Fruit fly (Drosophila melanogaster) whole organism, embryonic: ENCODE results near the gene Sdhaf3.

Experiments
- B-H1 ChIP-seq: fragments of 200-800 bp; sonication (Bioruptor generic); IDR thresholded peaks from 3 replicates; pipeline ENCODE4 v1.3.6; 2022; ENCODE audit warnings: missing biosample characterization, missing genetic modification characterization
- CG10267 ChIP-seq: fragments of 200-800 bp; sonication (Bioruptor generic); optimal IDR thresholded peaks from 2 replicates; lab custom pipeline; 2018; ENCODE audit warnings: missing biosample characterization, mild to moderate bottlenecking, missing genetic modification characterization, moderate library complexity
- CG11398 ChIP-seq: fragments of 200-800 bp; sonication (Bioruptor generic); optimal IDR thresholded peaks from 2 replicates; lab custom pipeline; 2016; ENCODE audit warnings: missing biosample characterization, missing genetic modification characterization
- CG12219 ChIP-seq: fragments of 200-800 bp; sonication (Bioruptor generic); optimal IDR thresholded peaks from 3 replicates; lab custom pipeline; 2018; ENCODE audit warnings: missing biosample characterization, mild to moderate bottlenecking, missing genetic modification characterization
- CG12236 ChIP-seq: fragments of 200-800 bp; sonication (Bioruptor generic); optimal IDR thresholded peaks from 2 replicates; lab custom pipeline; 2016; ENCODE audit warnings: missing biosample characterization, missing genetic modification characterization
- CG12391 ChIP-seq: fragments of 200-800 bp; sonication (Bioruptor generic); optimal IDR thresholded peaks from 3 replicates; lab custom pipeline; 2018; ENCODE audit warnings: missing biosample characterization, mild to moderate bottlenecking, missing genetic modification characterization, moderate library complexity
- CG13296 ChIP-seq: fragments of 200-800 bp; sonication (Bioruptor generic); optimal IDR thresholded peaks from 3 replicates; lab custom pipeline; 2018; ENCODE audit warnings: missing biosample characterization, mild to moderate bottlenecking, missing genetic modification characterization
- CG1602 ChIP-seq: fragments of 200-800 bp; sonication (Bioruptor generic); optimal IDR thresholded peaks from 3 replicates; lab custom pipeline; 2016; ENCODE audit warnings: missing biosample characterization, missing genetic modification characterization
- CG17186 ChIP-seq: fragments of 200-800 bp; sonication (Bioruptor generic); optimal IDR thresholded peaks from 3 replicates; lab custom pipeline; 2017; ENCODE audit warnings: missing biosample characterization, missing genetic modification reagents, missing genetic modification characterization
- CG17802 ChIP-seq: fragments of 200-800 bp; sonication (Bioruptor generic); optimal IDR thresholded peaks from 2 replicates; lab custom pipeline; 2018; ENCODE audit warnings: missing biosample characterization, mild to moderate bottlenecking, missing genetic modification characterization, moderate library complexity
- CG1792 ChIP-seq: fragments of 200-800 bp; sonication (Bioruptor generic); optimal IDR thresholded peaks from 2 replicates; lab custom pipeline; 2016; ENCODE audit warnings: missing biosample characterization, missing genetic modification characterization
- CG18262 ChIP-seq: fragments of 200-800 bp; optimal IDR thresholded peaks from 3 replicates; lab custom pipeline; 2019; ENCODE audit warnings: missing biosample characterization, mild to moderate bottlenecking, missing genetic modification characterization, moderate library complexity
- CG2875 ChIP-seq: fragments of 200-800 bp; sonication (Bioruptor generic); optimal IDR thresholded peaks from 2 replicates; lab custom pipeline; 2017; ENCODE audit warnings: missing biosample characterization, mild to moderate bottlenecking, missing genetic modification characterization, missing genetic modification reagents
- CG30403 ChIP-seq: fragments of 200-800 bp; sonication (Bioruptor generic); optimal IDR thresholded peaks from 3 replicates; lab custom pipeline; 2016; ENCODE audit warnings: missing biosample characterization, missing genetic modification characterization
- CG31441 ChIP-seq: fragments of 200-800 bp; sonication (Bioruptor generic); IDR thresholded peaks from 2 replicates; pipeline ENCODE4 v1.3.6; 2022; ENCODE audit warnings: missing biosample characterization, missing genetic modification characterization
- CG32767 ChIP-seq: fragments of 200-800 bp; sonication (Bioruptor generic); IDR thresholded peaks from 2 replicates; pipeline ENCODE4 v1.3.6; 2022; ENCODE audit warnings: missing biosample characterization, missing genetic modification characterization
- CG3407 ChIP-seq: fragments of 200-800 bp; sonication (Bioruptor generic); optimal IDR thresholded peaks from 2 replicates; lab custom pipeline; 2018; ENCODE audit warnings: missing biosample characterization, mild to moderate bottlenecking, missing genetic modification characterization
- CG34376 ChIP-seq: fragments of 200-800 bp; sonication (Bioruptor generic); optimal IDR thresholded peaks from 2 replicates; lab custom pipeline; 2018; ENCODE audit warnings: missing biosample characterization, mild to moderate bottlenecking, missing genetic modification characterization
- CG4282 ChIP-seq: fragments of 200-800 bp; sonication (Bioruptor generic); optimal IDR thresholded peaks from 2 replicates; lab custom pipeline; 2016; ENCODE audit warnings: missing biosample characterization, missing genetic modification characterization
- CG4617 ChIP-seq: fragments of 200-800 bp; sonication (Bioruptor generic); optimal IDR thresholded peaks from 3 replicates; lab custom pipeline; 2016; ENCODE audit warnings: missing biosample characterization, missing genetic modification characterization, borderline replicate concordance
- CG8388 ChIP-seq: fragments of 200-800 bp; sonication (Bioruptor generic); optimal IDR thresholded peaks from 2 replicates; lab custom pipeline; 2019; ENCODE audit warnings: missing biosample characterization, mild to moderate bottlenecking, missing genetic modification characterization, moderate library complexity
- CG8924 ChIP-seq: fragments of 200-800 bp; optimal IDR thresholded peaks from 3 replicates; lab custom pipeline; 2019; ENCODE audit warnings: missing biosample characterization, mild to moderate bottlenecking, missing genetic modification characterization, moderate library complexity
- Dp ChIP-seq: fragments of 200-800 bp; sonication (Bioruptor generic); optimal IDR thresholded peaks from 2 replicates; lab custom pipeline; 2018; ENCODE audit warnings: missing biosample characterization, mild to moderate bottlenecking, missing genetic modification characterization, moderate library complexity
- Eip74EF ChIP-seq, 2 experiments: fragments of 200-800 bp in 1 of 2; fragments of >200 bp in 1 of 2; sonication (Bioruptor generic) in 1 of 2; optimal IDR thresholded peaks; 2 replicates each; lab custom pipeline; 2017 to 2019; ENCODE audit warnings: missing biosample characterization in 2 of 2, missing genetic modification characterization in 2 of 2, mild to moderate bottlenecking in 1 of 2, moderate library complexity in 1 of 2
- Hsf ChIP-seq: fragments of 200-800 bp; sonication (Bioruptor generic); optimal IDR thresholded peaks from 3 replicates; lab custom pipeline; 2016; ENCODE audit warnings: missing biosample characterization, missing genetic modification characterization
- Meics ChIP-seq: fragments of 200-800 bp; sonication (Bioruptor generic); optimal IDR thresholded peaks from 2 replicates; lab custom pipeline; 2017; ENCODE audit warnings: missing biosample characterization, mild to moderate bottlenecking, missing genetic modification characterization
- Ssrp ChIP-seq: fragments of 200-800 bp; sonication (Bioruptor generic); optimal IDR thresholded peaks from 2 replicates; lab custom pipeline; 2018; ENCODE audit warnings: missing biosample characterization, mild to moderate bottlenecking, missing genetic modification characterization, moderate library complexity
- Vsx1 ChIP-seq: fragments of 200-800 bp; sonication (Bioruptor generic); optimal IDR thresholded peaks from 2 replicates; lab custom pipeline; 2017; ENCODE audit warnings: missing biosample characterization, mild to moderate bottlenecking, missing genetic modification characterization, missing genetic modification reagents
- Xbp1 ChIP-seq: fragments of 200-800 bp; sonication (Bioruptor generic); optimal IDR thresholded peaks from 3 replicates; lab custom pipeline; 2016; ENCODE audit warnings: missing biosample characterization, mild to moderate bottlenecking, missing genetic modification characterization
- aop ChIP-seq: fragments of 200-800 bp; sonication (Bioruptor generic); IDR thresholded peaks from 2 replicates; pipeline ENCODE4 v1.3.6; 2022; ENCODE audit warnings: missing biosample characterization, missing genetic modification characterization
- az2 ChIP-seq: fragments of 200-800 bp; sonication (Bioruptor generic); optimal IDR thresholded peaks from 3 replicates; lab custom pipeline; 2016; ENCODE audit warnings: missing biosample characterization, missing genetic modification characterization
- bcd ChIP-seq: fragments of 200-800 bp; sonication (Bioruptor generic); optimal IDR thresholded peaks from 2 replicates; lab custom pipeline; 2017; ENCODE audit warnings: missing biosample characterization, mild to moderate bottlenecking, missing genetic modification characterization
- dmrt99B ChIP-seq: fragments of 200-800 bp; sonication (Bioruptor generic); optimal IDR thresholded peaks from 2 replicates; lab custom pipeline; 2018; ENCODE audit warnings: missing biosample characterization, mild to moderate bottlenecking, missing genetic modification characterization, moderate library complexity
- ewg ChIP-seq: fragments of 200-800 bp; sonication (Bioruptor generic); optimal IDR thresholded peaks from 3 replicates; lab custom pipeline; 2017; ENCODE audit warnings: mild to moderate bottlenecking, missing biosample characterization, missing genetic modification reagents, missing genetic modification characterization
- grau ChIP-seq: fragments of 200-800 bp; optimal IDR thresholded peaks from 3 replicates; lab custom pipeline; 2019; ENCODE audit warnings: missing biosample characterization, mild to moderate bottlenecking, missing genetic modification characterization, moderate library complexity
- gsb-n ChIP-seq: fragments of 200-800 bp; sonication (Bioruptor generic); optimal IDR thresholded peaks from 3 replicates; lab custom pipeline; 2018; ENCODE audit warnings: missing biosample characterization, mild to moderate bottlenecking, missing genetic modification characterization
- lola ChIP-seq, 3 experiments: fragments of >200 bp in 2 of 3; fragments of 200-800 bp in 1 of 3; sonication (Bioruptor generic) in 1 of 3; optimal IDR thresholded peaks; 2 replicates each; lab custom pipeline; 2017 to 2019; ENCODE audit warnings: missing biosample characterization in 3 of 3, missing genetic modification characterization in 3 of 3, mild to moderate bottlenecking in 1 of 3, moderate library complexity in 1 of 3
- odd ChIP-seq: fragments of 200-800 bp; sonication (Bioruptor generic); optimal IDR thresholded peaks from 2 replicates; lab custom pipeline; 2017; ENCODE audit warnings: missing biosample characterization, mild to moderate bottlenecking, missing genetic modification characterization
- pfk ChIP-seq: fragments of 200-800 bp; sonication (Bioruptor generic); optimal IDR thresholded peaks from 2 replicates; lab custom pipeline; 2018; ENCODE audit warnings: missing biosample characterization, mild to moderate bottlenecking, missing genetic modification characterization, moderate library complexity
- pita ChIP-seq: fragments of 200-800 bp; sonication (Bioruptor generic); optimal IDR thresholded peaks from 2 replicates; lab custom pipeline; 2017; ENCODE audit warnings: missing biosample characterization, mild to moderate bottlenecking, missing genetic modification characterization
- prd ChIP-seq, 3 experiments: fragments of >200 bp in 2 of 3; fragments of 200-800 bp in 1 of 3; sonication (Bioruptor generic) in 1 of 3; optimal IDR thresholded peaks in 2 of 3; IDR thresholded peaks in 1 of 3; 2 replicates in 2 of 3; 3 replicates in 1 of 3; pipeline versions ENCODE4 v1.3.6 to Lab custom; 2017 to 2022; ENCODE audit warnings: missing biosample characterization in 1 of 3, missing genetic modification characterization in 1 of 3
- row ChIP-seq: fragments of 200-800 bp; sonication (Bioruptor generic); IDR thresholded peaks from 3 replicates; pipeline ENCODE4 v1.3.6; 2022; ENCODE audit warnings: missing biosample characterization, missing genetic modification characterization
- sim ChIP-seq: fragments of 200-800 bp; sonication (Bioruptor generic); IDR thresholded peaks from 2 replicates; pipeline ENCODE4 v1.3.6; 2022; ENCODE audit warnings: missing biosample characterization, missing genetic modification characterization
- stc ChIP-seq: fragments of 200-800 bp; sonication (Bioruptor generic); IDR thresholded peaks from 2 replicates; pipeline ENCODE4 v1.3.6; 2022; ENCODE audit warnings: missing biosample characterization, missing genetic modification characterization
- tap ChIP-seq: fragments of 200-800 bp; optimal IDR thresholded peaks from 3 replicates; lab custom pipeline; 2019; ENCODE audit warnings: missing biosample characterization, mild to moderate bottlenecking, missing genetic modification characterization, moderate library complexity
- tgo ChIP-seq: fragments of 200-800 bp; sonication (Bioruptor generic); IDR thresholded peaks from 3 replicates; pipeline ENCODE4 v1.3.6; 2022; ENCODE audit warnings: missing biosample characterization, missing genetic modification characterization
- tin ChIP-seq: fragments of 200-800 bp; sonication (Bioruptor generic); optimal IDR thresholded peaks from 3 replicates; lab custom pipeline; 2016; ENCODE audit warnings: missing biosample characterization, missing genetic modification characterization
- trem ChIP-seq: fragments of 200-800 bp; optimal IDR thresholded peaks from 3 replicates; lab custom pipeline; 2019; ENCODE audit warnings: missing biosample characterization, mild to moderate bottlenecking, missing genetic modification characterization, moderate library complexity
- trh ChIP-seq: fragments of 200-800 bp; sonication (Bioruptor generic); optimal IDR thresholded peaks from 2 replicates; lab custom pipeline; 2016; ENCODE audit warnings: missing biosample characterization, missing genetic modification characterization

Gene Sdhaf3

dm6 chr3R:16496209-16496608, 14.0 kb upstream of the Sdhaf3 start (continued):
- TF ChIP-seq pfk (GFP tag; lab: Kevin White, UChicago) = no peak
- peak; percentile 58 for TF ChIP-seq CG8924 (tag; lab: Kevin White, UChicago)
- TF ChIP-seq aop (GFP tag; lab: Robert Waterston, UW) = no peak
- TF ChIP-seq B-H1 = no peak
- peak; percentile 71 for TF ChIP-seq CG18262 (tag; lab: Kevin White, UChicago)
- 0 out of 2 replicates have a peak, but pooled peaks have one; percentile 31 for TF ChIP-seq stc (GFP tag; lab: Robert Waterston, UW)
- TF ChIP-seq CG31441 (GFP tag; lab: Robert Waterston, UW) = peak; percentile 76
- TF ChIP-seq Eip74EF (GFP tag; optimal IDR thresholded peaks at IDR 0.05; lab: Kevin White, UChicago) = peak in 1 of 2 experiments; percentile 59
- TF ChIP-seq CG12219 (GFP tag; lab: Kevin White, UChicago) = peak; percentile 28
- 0 out of 2 replicates have a peak, but pooled peaks have one; percentile 16 for TF ChIP-seq CG32767 (GFP tag; lab: Robert Waterston, UW)
- peak; percentile 39 for TF ChIP-seq ewg
- no peak for TF ChIP-seq Meics (GFP tag; lab: Kevin White, UChicago)
- no peak for TF ChIP-seq sim (GFP tag; lab: Robert Waterston, UW)
- peak; percentile 56 for TF ChIP-seq CG3407 (GFP tag; lab: Kevin White, UChicago)
- TF ChIP-seq dmrt99B (tag; lab: Kevin White, UChicago) = peak; percentile 84
- peak; percentile 62 for TF ChIP-seq CG2875 (GFP tag; lab: Kevin White, UChicago)
- TF ChIP-seq pita (GFP tag; lab: Kevin White, UChicago) = no peak
- peak; percentile 63 for TF ChIP-seq CG8388
- peak; percentile 65 for TF ChIP-seq CG12391 (tag; lab: Kevin White, UChicago)
- peak; percentile 69 for TF ChIP-seq Ssrp
- peak; percentile 61 for TF ChIP-seq tap
- peak; percentile 13 for TF ChIP-seq CG12236 (GFP tag; lab: Kevin White, UChicago)
- TF ChIP-seq CG1602 (GFP tag; lab: Kevin White, UChicago) = peak; percentile 37
- no peak for TF ChIP-seq prd (optimal IDR thresholded peaks at IDR 0.05; lab: Kevin White, UChicago)
- TF ChIP-seq prd (GFP tag; IDR thresholded peaks at IDR 0.05; lab: Robert Waterston, UW) = peak; percentile 38; the same call in 1 of the 3 replicates
- no peak for TF ChIP-seq CG17186 (GFP tag; lab: Kevin White, UChicago)
- no peak for TF ChIP-seq tin (GFP tag; lab: Kevin White, UChicago)
- no peak for TF ChIP-seq CG13296
- no peak for TF ChIP-seq CG4617 (GFP tag; lab: Kevin White, UChicago)
- no peak for TF ChIP-seq trh (GFP tag; lab: Kevin White, UChicago)
- TF ChIP-seq CG17802 (tag; lab: Kevin White, UChicago) = no peak
- peak; percentile 49 for TF ChIP-seq Xbp1
- no peak for TF ChIP-seq CG1792 (GFP tag; lab: Kevin White, UChicago)
- TF ChIP-seq lola (GFP tag; optimal IDR thresholded peaks at IDR 0.05; lab: Kevin White, UChicago) = peak in 1 of 3 experiments; percentile 43
- TF ChIP-seq CG4282 (GFP tag; lab: Kevin White, UChicago) = no peak
- no peak for TF ChIP-seq CG11398 (GFP tag; lab: Kevin White, UChicago)
- no peak for TF ChIP-seq CG34376 (GFP tag; lab: Kevin White, UChicago)
- peak; percentile 56 for TF ChIP-seq row (GFP tag; lab: Robert Waterston, UW)
- TF ChIP-seq az2 (GFP tag; lab: Kevin White, UChicago) = peak; percentile 42
- peak; percentile 50 for TF ChIP-seq gsb-n (tag; lab: Kevin White, UChicago)
- TF ChIP-seq Hsf (GFP tag; lab: Kevin White, UChicago) = peak; percentile 33
- TF ChIP-seq grau (tag; lab: Kevin White, UChicago) = peak; percentile 59
- TF ChIP-seq tgo (GFP tag; lab: Robert Waterston, UW) = peak; percentile 55; the same call in 2 of the 3 replicates
- peak; percentile 19 for TF ChIP-seq trem (tag; lab: Kevin White, UChicago)
- no peak for TF ChIP-seq Dp (GFP tag; lab: Kevin White, UChicago)
- peak; percentile 46 for TF ChIP-seq CG30403 (GFP tag; lab: Kevin White, UChicago)
- TF ChIP-seq CG10267 (tag; lab: Kevin White, UChicago) = peak; percentile 47
- peak; percentile 39 for TF ChIP-seq odd
- TF ChIP-seq bcd (GFP tag; lab: Kevin White, UChicago) = peak; percentile 11
- no peak for TF ChIP-seq Vsx1
